Worm (Caenorhabditis elegans) whole organism, midembryonic: ENCODE data around the gene F19G12.4.

Experiments
- T22C8.4 ChIP-seq: fragments of 200-800 bp; sonication (Bioruptor generic); IDR thresholded peaks from 2 replicates; pipeline ENCODE4 v1.3.6; 2022; ENCODE audit warnings: missing genetic modification characterization, missing compliant biosample characterization
- cog-1 ChIP-seq: sonication (generic microtip); optimal IDR thresholded peaks from 2 replicates; lab custom pipeline; 2016; ENCODE audit warnings: missing genetic modification characterization, missing compliant biosample characterization
- flt-1 ChIP-seq: fragments of 200-800 bp; sonication (Bioruptor generic); IDR thresholded peaks from 2 replicates; pipeline ENCODE4 v1.3.6; 2022; ENCODE audit warnings: missing genetic modification characterization, missing compliant biosample characterization
- klf-2 ChIP-seq: fragments of 200-800 bp; sonication (Bioruptor generic); conservative IDR thresholded peaks from 2 replicates; pipeline ENCODE4 v1.3.6; 2022; ENCODE audit warnings: missing genetic modification reagents, missing genetic modification characterization, missing compliant biosample characterization
- med-1 ChIP-seq: sonication (generic microtip); optimal IDR thresholded peaks from 2 replicates; lab custom pipeline; 2017; ENCODE audit warnings: missing genetic modification characterization, mild to moderate bottlenecking, missing compliant biosample characterization, antibody characterized with exemption, missing genetic modification reagents; ENCODE audit not compliant: insufficient read depth
- ref-1 ChIP-seq: fragments of 200-800 bp; sonication (Bioruptor generic); conservative IDR thresholded peaks from 2 replicates; pipeline ENCODE4 v1.3.6; 2022; ENCODE audit warnings: missing genetic modification reagents, missing genetic modification characterization, missing compliant biosample characterization
- tab-1 ChIP-seq: fragments of 200-800 bp; sonication (Bioruptor generic); IDR thresholded peaks from 2 replicates; pipeline ENCODE4 v1.3.6; 2022; ENCODE audit warnings: missing genetic modification characterization, missing compliant biosample characterization
- ztf-23 ChIP-seq: fragments of 200-800 bp; sonication (Bioruptor generic); IDR thresholded peaks from 2 replicates; pipeline ENCODE4 v1.3.6; 2022; ENCODE audit warnings: missing genetic modification reagents, missing genetic modification characterization, missing compliant biosample characterization
- ztf-29 ChIP-seq: fragments of 200-800 bp; sonication (Bioruptor generic); IDR thresholded peaks from 2 replicates; pipeline ENCODE4 v1.3.6; 2022; ENCODE audit warnings: missing genetic modification reagents, missing genetic modification characterization, missing compliant biosample characterization

The F19G12.4 gene

ce11 chrX:1454385-1454784 lies 37.3 kb downstream of the F19G12.4 start:
- TF ChIP-seq T22C8.4 (GFP tag; lab: Robert Waterston, UW), result 0 out of 2 replicates have a peak, but pooled peaks have one; percentile 10
- no peak for TF ChIP-seq tab-1 (GFP tag; lab: Robert Waterston, UW)
- peak; percentile 45 for TF ChIP-seq flt-1
- TF ChIP-seq cog-1 (tag; lab: Kevin White, UChicago), result peak; percentile 90
- TF ChIP-seq ztf-23 (GFP tag; lab: Robert Waterston, UW), result peak; percentile 64; the same call in 1 of the 2 replicates
- no peak for TF ChIP-seq ref-1 (GFP tag; lab: Robert Waterston, UW)
- no peak for TF ChIP-seq ztf-29 (GFP tag; lab: Robert Waterston, UW)
- no peak for TF ChIP-seq med-1 (GFP tag; lab: Kevin White, UChicago)
- TF ChIP-seq klf-2, result no peak

ce11 chrX:1456350-1457080 lies 39.4 kb downstream of the F19G12.4 start:
- no peak for TF ChIP-seq cog-1 (tag; lab: Kevin White, UChicago)
- TF ChIP-seq med-1 (GFP tag; lab: Kevin White, UChicago), result no peak

- TF ChIP-seq tab-1 (GFP tag; lab: Robert Waterston, UW) (no peak), klf-2 (no peak), ref-1 (GFP tag; lab: Robert Waterston, UW) (no peak), cog-1 (tag; lab: Kevin White, UChicago) (no peak), ztf-29 (GFP tag; lab: Robert Waterston, UW) (no peak), med-1 (GFP tag; lab: Kevin White, UChicago) (no peak), T22C8.4 (GFP tag; lab: Robert Waterston, UW) (no peak), ztf-23 (GFP tag; lab: Robert Waterston, UW) (no peak), flt-1 (no peak)
Observed at ce11 chrX:1458793-1459192, 41.7 kb downstream of the F19G12.4 start, which contains the start of gene D1005.2. D1005.2 (plus strand) TSS chrX:1459022.

ce11 chrX:1459756-1460155 lies 42.7 kb downstream of the F19G12.4 start:
- no peak for TF ChIP-seq T22C8.4 (GFP tag; lab: Robert Waterston, UW)
- TF ChIP-seq cog-1 (tag; lab: Kevin White, UChicago), result no peak
- no peak for TF ChIP-seq ztf-29 (GFP tag; lab: Robert Waterston, UW)
- TF ChIP-seq ref-1 (GFP tag; lab: Robert Waterston, UW), result no peak
- TF ChIP-seq flt-1, result no peak
- no peak for TF ChIP-seq ztf-23 (GFP tag; lab: Robert Waterston, UW)

DNA sequence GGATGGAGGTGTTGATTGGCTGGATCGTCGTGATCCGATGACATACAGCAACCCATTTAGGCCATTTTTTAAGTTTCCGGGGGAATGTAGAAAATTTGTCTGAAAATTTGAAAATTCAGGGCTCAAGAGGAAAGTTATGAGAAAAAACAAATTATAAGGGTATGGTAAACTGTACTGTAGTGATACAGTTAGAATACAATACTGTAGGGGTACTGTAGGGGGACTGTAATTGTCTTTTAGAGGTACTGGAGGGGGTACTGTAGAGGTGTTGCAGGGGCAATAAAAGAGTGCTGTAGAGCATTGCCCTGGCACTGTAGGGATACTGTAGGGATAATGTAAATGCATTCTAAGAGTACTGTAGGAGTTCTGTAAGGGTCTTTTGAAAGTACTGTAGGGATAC lies 47.6 kb downstream of the F19G12.4 start, which contains the start of gene D1005.6:
D1005.6 (minus strand) TSS at position 101 of the 400 bp plus-strand sequence.
- TF ChIP-seq klf-2 (no peak), cog-1 (tag; lab: Kevin White, UChicago) (no peak), tab-1 (GFP tag; lab: Robert Waterston, UW) (no peak), ztf-29 (GFP tag; lab: Robert Waterston, UW) (no peak), med-1 (GFP tag; lab: Kevin White, UChicago) (no peak), ztf-23 (GFP tag; lab: Robert Waterston, UW) (no peak), flt-1 (no peak), T22C8.4 (GFP tag; lab: Robert Waterston, UW) (no peak), ref-1 (GFP tag; lab: Robert Waterston, UW) (no peak)
